Worm (Caenorhabditis elegans): Measurements from ENCODE around the gene W06G6.2.

W06G6.2 gene

DNA sequence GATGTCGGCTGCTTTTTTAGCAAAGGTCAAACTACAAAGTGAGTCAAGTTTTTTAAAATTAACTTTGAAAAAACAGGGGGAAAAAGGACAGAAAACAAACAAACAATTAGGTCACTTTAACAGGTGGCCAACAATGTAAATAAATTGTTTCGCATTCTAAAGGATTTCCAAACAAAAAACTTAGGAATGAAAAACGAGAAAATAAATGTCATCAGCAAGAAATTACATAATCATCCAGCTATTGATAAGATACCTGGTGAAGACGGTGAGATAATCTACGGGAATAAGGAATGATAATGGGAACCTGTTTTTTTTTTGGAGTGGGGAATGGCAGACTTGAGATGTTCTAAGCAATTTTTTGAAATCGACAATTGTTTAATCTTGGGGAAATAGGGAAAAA lies 33.0 kb upstream of the W06G6.2 start:
- TF ChIP-seq peb-1 (tag; optimal IDR thresholded peaks at IDR 0.05) (no peak), nhr-10 (tag; optimal IDR thresholded peaks at IDR 0.05) (no peak), lin-11 (tag; optimal IDR thresholded peaks at IDR 0.05) (no peak), elt-3 (tag; optimal IDR thresholded peaks at IDR 0.05) (no peak), ztf-4 (tag; optimal IDR thresholded peaks at IDR 0.05) (no peak), nhr-237 (tag; optimal IDR thresholded peaks at IDR 0.05) (no peak), elt-1 (tag; optimal IDR thresholded peaks at IDR 0.05) (no peak), nhr-12 (tag; optimal IDR thresholded peaks at IDR 0.05) (no peak), Y55F3AM.14 (GFP tag; optimal IDR thresholded peaks at IDR 0.05) (no peak)

- TF ChIP-seq sma-3 (GFP tag; optimal IDR thresholded peaks at IDR 0.05) (no peak), ama-1 (optimal IDR thresholded peaks at IDR 0.05) (peak; percentile 29), lsy-2 (tag; optimal IDR thresholded peaks at IDR 0.05) (peak in 1 of 2 experiments; percentile 18), nhr-129 (tag; optimal IDR thresholded peaks at IDR 0.05) (peak; percentile 21)
Measured at ce11 chrV:16598437-16598836, 30.7 kb upstream of the W06G6.2 start.

ce11 chrV:16599835-16600234 lies 29.3 kb upstream of the W06G6.2 start:
- TF ChIP-seq lsy-2 (tag; optimal IDR thresholded peaks at IDR 0.05) (no peak), nhr-6 (tag; optimal IDR thresholded peaks at IDR 0.05) (no peak), fos-1 (tag; optimal IDR thresholded peaks at IDR 0.05) (no peak), nhr-23 (tag; optimal IDR thresholded peaks at IDR 0.05) (no peak), C34F6.9 (tag; optimal IDR thresholded peaks at IDR 0.05) (no peak), nhr-10 (tag; optimal IDR thresholded peaks at IDR 0.05) (no peak), unc-39 (tag; optimal IDR thresholded peaks at IDR 0.05) (no peak), dmd-4 (tag; optimal IDR thresholded peaks at IDR 0.05) (no peak), nhr-12 (tag; optimal IDR thresholded peaks at IDR 0.05) (no peak), lin-11 (tag; optimal IDR thresholded peaks at IDR 0.05) (no peak), ceh-82 (tag; optimal IDR thresholded peaks at IDR 0.05) (no peak), aly-2 (tag; optimal IDR thresholded peaks at IDR 0.05) (no peak), nhr-237 (tag; optimal IDR thresholded peaks at IDR 0.05) (no peak), sem-4 (tag; optimal IDR thresholded peaks at IDR 0.05) (no peak), crh-2 (tag; optimal IDR thresholded peaks at IDR 0.05) (no peak), sma-3 (GFP tag; optimal IDR thresholded peaks at IDR 0.05) (no peak)

ce11 chrV:16600623-16601022 lies 28.5 kb upstream of the W06G6.2 start, which contains the start of gene T03E6.9:
Gene T03E6.9 (minus strand): TSS chrV:16600723.
- TF ChIP-seq nhr-23 (tag; optimal IDR thresholded peaks at IDR 0.05) (no peak), snpc-4 (tag; optimal IDR thresholded peaks at IDR 0.05) (no peak), nhr-129 (tag; optimal IDR thresholded peaks at IDR 0.05) (no peak)

- TF ChIP-seq ZK546.5 (tag; optimal IDR thresholded peaks at IDR 0.05), result no peak
Measured at ce11 chrV:16603102-16603501, 26.0 kb upstream of the W06G6.2 start, which contains the start of gene T03E6.8. Gene T03E6.8 (minus strand): TSS chrV:16603202.

ce11 chrV:16604301-16604700 lies 24.8 kb upstream of the W06G6.2 start:
- no peak for TF ChIP-seq crh-2 (tag; optimal IDR thresholded peaks at IDR 0.05)
- no peak for TF ChIP-seq elt-3 (tag; optimal IDR thresholded peaks at IDR 0.05)
- no peak for TF ChIP-seq nhr-10 (tag; optimal IDR thresholded peaks at IDR 0.05)
- TF ChIP-seq lin-13 (GFP tag; optimal IDR thresholded peaks at IDR 0.05), result no peak
- peak; percentile 18 for TF ChIP-seq fos-1 (tag; optimal IDR thresholded peaks at IDR 0.05)

DNA sequence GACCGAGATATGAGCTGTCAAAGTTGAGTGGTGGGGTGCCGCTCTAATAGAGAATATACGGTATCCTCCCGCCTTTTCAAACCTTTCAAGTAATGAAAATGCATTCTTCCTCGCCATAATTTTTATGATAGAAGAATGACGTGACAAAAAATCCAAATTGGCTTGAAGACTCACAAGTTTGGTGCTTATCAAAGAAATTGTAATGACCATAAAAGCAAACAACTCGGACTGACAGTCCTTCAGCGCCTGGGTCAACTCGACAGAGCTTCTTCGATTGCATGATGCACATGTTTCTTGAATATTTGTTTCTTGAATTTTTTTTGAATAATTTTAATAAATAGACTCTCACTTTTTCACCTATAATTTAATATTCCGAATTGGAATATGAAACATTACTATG lies 23.6 kb upstream of the W06G6.2 start:
- no peak for TF ChIP-seq nhr-77 (tag; optimal IDR thresholded peaks at IDR 0.05)
- TF ChIP-seq fos-1 (tag; optimal IDR thresholded peaks at IDR 0.05), result peak; percentile 74

DNA sequence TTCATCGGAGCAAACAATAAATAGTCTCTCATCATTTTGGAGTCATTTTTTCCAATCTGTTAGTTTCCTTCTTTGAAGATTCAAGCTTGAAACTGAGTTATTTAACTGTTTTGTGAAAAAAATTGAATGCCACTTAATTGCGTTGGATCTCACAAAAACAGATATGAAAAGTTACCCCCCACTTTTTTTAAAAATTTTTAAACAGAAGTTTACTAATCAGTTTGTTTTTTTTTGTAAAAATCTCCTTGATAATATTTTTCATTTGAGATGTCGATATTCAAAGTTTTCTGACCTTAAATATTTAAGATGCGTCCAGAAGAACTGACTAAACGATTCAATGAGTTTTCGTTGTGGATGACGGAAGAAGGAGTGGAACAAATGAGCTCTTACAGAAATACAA lies 22.8 kb upstream of the W06G6.2 start, which contains the start of gene Y32B12C.1:
TSS of gene Y32B12C.1 (plus strand) at position 301 of the 400 bp plus-strand sequence.
- TF ChIP-seq C34F6.9 (tag; optimal IDR thresholded peaks at IDR 0.05) (no peak), nhr-6 (tag; optimal IDR thresholded peaks at IDR 0.05) (no peak), ama-1 (optimal IDR thresholded peaks at IDR 0.05) (no peak), mdl-1 (tag; optimal IDR thresholded peaks at IDR 0.05) (no peak), egl-27 (tag; optimal IDR thresholded peaks at IDR 0.05) (no peak)

Data from whole organism, L2 larva.